Fruit fly (Drosophila melanogaster) S2 (cell line): ENCODE results near the gene CG2663.
A peak's percentile ranks its signal among the peaks of the same experiment; 100 is the strongest.

Experiments
- CG8478 ChIP-seq: fragments of >200 bp; optimal IDR thresholded peaks from 2 replicates; lab custom pipeline; 2018
- CTCF ChIP-seq, 2 experiments: fragments of >200 bp; optimal IDR thresholded peaks; 2 replicates each; lab custom pipeline; 2018

Gene CG2663

dm6 chr3R:5357935-5358414, 46.0 kb downstream of the CG2663 start, which contains the start of gene Prosbeta7:
Gene Prosbeta7, minus strand, starts transcription at chr3R:5358364.
- TF ChIP-seq CG8478 (lab: Kevin White, UChicago) (no peak), CTCF (optimal IDR thresholded peaks at IDR 0.05; lab: Kevin White, UChicago) (peak in 1 of 2 experiments; percentile 11)

dm6 chr3R:5355135-5355493, 48.8 kb downstream of the CG2663 start:
- TF ChIP-seq CG8478 (lab: Kevin White, UChicago) = no peak
- TF ChIP-seq CTCF (optimal IDR thresholded peaks at IDR 0.05; lab: Kevin White, UChicago) = no peak

- TF ChIP-seq CG8478 (lab: Kevin White, UChicago) = no peak
- TF ChIP-seq CTCF (optimal IDR thresholded peaks at IDR 0.05; lab: Kevin White, UChicago) = no peak
Observed at dm6 chr3R:5354373-5355134, 49.4 kb downstream of the CG2663 start, which contains the start of the genes CG11999 and CG1161. Gene CG11999, minus strand, starts transcription at chr3R:5354747. Gene CG1161, plus strand, starts transcription at chr3R:5355092.
